Worm (Caenorhabditis elegans) whole organism, L4/young adult: ENCODE results near the gene nhr-201.

Experiments used
- W03F9.2 ChIP-seq: fragments of 150-350 bp; optimal IDR thresholded peaks from 2 replicates; lab custom pipeline; 2014; ENCODE audit warnings: missing biosample characterization, missing genetic modification characterization
- dao-5 ChIP-seq: sonication (generic microtip); optimal IDR thresholded peaks from 2 replicates; lab custom pipeline; 2016; ENCODE audit warnings: missing genotype, missing genetic modification characterization, moderate library complexity, missing compliant biosample characterization
- him-1 ChIP-seq: sonication (generic microtip); optimal IDR thresholded peaks from 2 replicates; lab custom pipeline; 2016; ENCODE audit warnings: missing genotype, missing genetic modification reagents, missing genetic modification characterization, missing compliant biosample characterization

nhr-201 gene

ce11 chrV:446988-447387, 17.6 kb upstream of the nhr-201 start:
- TF ChIP-seq dao-5 = no peak
- no peak for TF ChIP-seq him-1
- TF ChIP-seq W03F9.2 (tag; lab: Kevin White, UChicago) = no peak

ce11 chrV:449130-449529, 15.5 kb upstream of the nhr-201 start, which contains the start of gene srh-35:
srh-35 (minus strand) TSS chrV:449230.
- TF ChIP-seq W03F9.2 (tag; lab: Kevin White, UChicago) (no peak), him-1 (no peak), dao-5 (no peak)

ce11 chrV:449685-450084, 14.9 kb upstream of the nhr-201 start, which contains the start of gene M02H5.8:
M02H5.8 (plus strand) TSS chrV:449981.
- no peak for TF ChIP-seq W03F9.2 (tag; lab: Kevin White, UChicago)
- TF ChIP-seq dao-5 = no peak
- no peak for TF ChIP-seq him-1

ce11 chrV:450757-451501, 13.7 kb upstream of the nhr-201 start, which contains the start of gene nhr-123:
nhr-123 (plus strand) TSS chrV:451451.
- TF ChIP-seq him-1 (no peak), W03F9.2 (tag; lab: Kevin White, UChicago) (no peak), dao-5 (no peak)

ce11 chrV:453569-453968, 11.1 kb upstream of the nhr-201 start, which contains the start of gene nhr-98:
nhr-98 (plus strand) TSS chrV:453869.
- no peak for TF ChIP-seq him-1
- no peak for TF ChIP-seq W03F9.2 (tag; lab: Kevin White, UChicago)
- TF ChIP-seq dao-5 = no peak

- TF ChIP-seq dao-5 (no peak), W03F9.2 (tag; lab: Kevin White, UChicago) (no peak), him-1 (no peak)
These were observed 6.8 kb upstream of the nhr-201 start for ce11 chrV:457839-458238.

- TF ChIP-seq W03F9.2 (tag; lab: Kevin White, UChicago) (no peak), him-1 (no peak), dao-5 (no peak)
These were observed 5.2 kb upstream of the nhr-201 start, which contains the start of gene nhr-203 for ce11 chrV:459464-459863. nhr-203 (plus strand) TSS chrV:459795.

ce11 chrV:462263-462662, 2.4 kb upstream of the nhr-201 start, which contains the start of gene nhr-202:
nhr-202 (plus strand) TSS chrV:462588.
- TF ChIP-seq him-1 (no peak), W03F9.2 (tag; lab: Kevin White, UChicago) (no peak), dao-5 (no peak)

ce11 chrV:465355-465754, 727 bp downstream of the nhr-201 start:
- TF ChIP-seq dao-5 = no peak

- no peak for TF ChIP-seq dao-5
- TF ChIP-seq W03F9.2 (tag; lab: Kevin White, UChicago) = no peak
- TF ChIP-seq him-1 = no peak
These were observed 2.9 kb downstream of the nhr-201 start for ce11 chrV:467507-467906.

ce11 chrV:468460-468859, 3.8 kb downstream of the nhr-201 start, which contains the start of gene srbc-57:
srbc-57 (minus strand) TSS chrV:468560.
- no peak for TF ChIP-seq W03F9.2 (tag; lab: Kevin White, UChicago)
- no peak for TF ChIP-seq him-1
- no peak for TF ChIP-seq dao-5

- TF ChIP-seq him-1 (no peak), dao-5 (no peak), W03F9.2 (tag; lab: Kevin White, UChicago) (no peak)
These were observed 8.0 kb downstream of the nhr-201 start, which contains the start of gene srt-31 for ce11 chrV:472589-472988. srt-31 (plus strand) TSS chrV:472889.

- TF ChIP-seq dao-5 (no peak), W03F9.2 (tag; lab: Kevin White, UChicago) (no peak), him-1 (no peak)
These were observed 9.9 kb downstream of the nhr-201 start, which contains the start of gene nhr-99 for ce11 chrV:474516-474915. nhr-99 (plus strand) TSS chrV:474778.

ce11 chrV:477664-478212, 13.1 kb downstream of the nhr-201 start, which contains the start of gene nhr-55:
nhr-55 (plus strand) TSS chrV:478162.
- TF ChIP-seq him-1 = no peak
- TF ChIP-seq dao-5 = no peak
- no peak for TF ChIP-seq W03F9.2 (tag; lab: Kevin White, UChicago)

- TF ChIP-seq W03F9.2 (tag; lab: Kevin White, UChicago) (no peak), him-1 (no peak), dao-5 (no peak)
These were observed 14.4 kb downstream of the nhr-201 start for ce11 chrV:479046-479445.
